Worm (Caenorhabditis elegans) whole organism, late embryonic: ENCODE data around the gene srh-131.

ENCODE experiments used
- F13H6.1 ChIP-seq: sonication (generic microtip); optimal IDR thresholded peaks from 2 replicates; lab custom pipeline; 2016; ENCODE audit warnings: missing genetic modification characterization, missing compliant biosample characterization
- ahr-1 ChIP-seq: sonication (generic microtip); optimal IDR thresholded peaks from 2 replicates; lab custom pipeline; 2016; ENCODE audit warnings: missing genetic modification characterization, missing compliant biosample characterization
- ceh-19 ChIP-seq: fragments of 200-800 bp; sonication (Bioruptor generic); optimal IDR thresholded peaks from 2 replicates; lab custom pipeline; 2018; ENCODE audit warnings: mild to moderate bottlenecking, missing genetic modification characterization, missing compliant biosample characterization
- dmd-4 ChIP-seq: sonication (generic microtip); optimal IDR thresholded peaks from 2 replicates; lab custom pipeline; 2016; ENCODE audit warnings: borderline replicate concordance, missing genetic modification characterization, missing compliant biosample characterization
- elt-2 ChIP-seq: sonication (generic microtip); optimal IDR thresholded peaks from 2 replicates; lab custom pipeline; 2016; ENCODE audit warnings: missing genetic modification reagents, missing genetic modification characterization, missing compliant biosample characterization
- gmeb-2 ChIP-seq: sonication (generic microtip); optimal IDR thresholded peaks from 2 replicates; lab custom pipeline; 2016; ENCODE audit warnings: missing genetic modification characterization, inconsistent platforms, missing compliant biosample characterization
- madf-2 ChIP-seq: sonication (generic microtip); optimal IDR thresholded peaks from 2 replicates; lab custom pipeline; 2017; ENCODE audit warnings: missing genetic modification characterization, missing compliant biosample characterization
- pha-4 ChIP-seq: fragments of 150-350 bp; optimal IDR thresholded peaks from 2 replicates; lab custom pipeline; 2018; ENCODE audit warnings: missing biosample characterization, missing genetic modification reagents, missing genetic modification characterization
- pqm-1 ChIP-seq: sonication (generic microtip); optimal IDR thresholded peaks from 2 replicates; lab custom pipeline; 2016; ENCODE audit warnings: missing genetic modification characterization, missing compliant biosample characterization
- unc-3 ChIP-seq, 2 experiments: fragments of 200-800 bp in 1 of 2; sonication (Bioruptor generic) in 1 of 2; sonication (generic microtip) in 1 of 2; conservative IDR thresholded peaks in 1 of 2; optimal IDR thresholded peaks in 1 of 2; 2 replicates each; pipeline versions ENCODE4 v1.3.6 to Lab custom; 2016 to 2022; ENCODE audit warnings: missing compliant biosample characterization in 2 of 2, missing genetic modification characterization in 2 of 2, missing genetic modification reagents in 1 of 2

ce11 chrV:17044500-17044899 is 39.2 kb downstream of the srh-131 start, which contains the start of gene F28B1.2:
- TF ChIP-seq elt-2 (tag; lab: Kevin White, UChicago) (no peak), gmeb-2 (tag; lab: Kevin White, UChicago) (no peak), ceh-19 (GFP tag; lab: Kevin White, UChicago) (no peak), madf-2 (tag; lab: Kevin White, UChicago) (no peak), dmd-4 (no peak), ahr-1 (tag; lab: Kevin White, UChicago) (no peak), pqm-1 (no peak), F13H6.1 (tag; lab: Kevin White, UChicago) (no peak), pha-4 (tag; lab: Kevin White, UChicago) (no peak), unc-3 (GFP tag; conservative IDR thresholded peaks at IDR 0.05; lab: Robert Waterston, UW) (no peak), unc-3 (tag; optimal IDR thresholded peaks at IDR 0.05; lab: Kevin White, UChicago) (no peak)
